Worm (Caenorhabditis elegans) whole organism, late embryonic: ENCODE measurements around the gene T16G1.13.

ENCODE experiments used
- C08G9.2 ChIP-seq: sonication (generic microtip); optimal IDR thresholded peaks from 2 replicates; lab custom pipeline; 2016; ENCODE audit warnings: mild to moderate bottlenecking, missing genetic modification characterization, moderate library complexity, missing compliant biosample characterization
- ama-1 ChIP-seq: fragments of 150-350 bp; optimal IDR thresholded peaks from 2 replicates; lab custom pipeline; 2014
- hlh-30 ChIP-seq: sonication (generic microtip); optimal IDR thresholded peaks from 2 replicates; lab custom pipeline; 2017; ENCODE audit warnings: antibody characterized with exemption, missing genetic modification characterization, missing compliant biosample characterization; ENCODE audit not compliant: insufficient read depth
- nhr-11 ChIP-seq: fragments of 150-350 bp; optimal IDR thresholded peaks from 2 replicates; lab custom pipeline; 2014; ENCODE audit warnings: missing biosample characterization, missing genetic modification characterization
- sdc-2 ChIP-seq: sonication (generic microtip); optimal IDR thresholded peaks from 2 replicates; lab custom pipeline; 2016; ENCODE audit warnings: missing genotype, missing genetic modification characterization, missing compliant biosample characterization
- unc-42 ChIP-seq: sonication (generic microtip); optimal IDR thresholded peaks from 2 replicates; lab custom pipeline; 2016; ENCODE audit warnings: missing genotype, missing genetic modification characterization, missing compliant biosample characterization
- unc-55 ChIP-seq: sonication (generic microtip); optimal IDR thresholded peaks from 2 replicates; lab custom pipeline; 2017; ENCODE audit warnings: missing biosample characterization, missing genetic modification reagents, missing genetic modification characterization

ce11 chrV:12939434-12939833 lies 10.3 kb upstream of the T16G1.13 start, which contains the start of gene T16G1.5:
- TF ChIP-seq ama-1 (no peak), sdc-2 (no peak), unc-55 (GFP tag; lab: Kevin White, UChicago) (no peak), unc-42 (tag; lab: Kevin White, UChicago) (no peak), C08G9.2 (no peak), hlh-30 (no peak), nhr-11 (tag; lab: Kevin White, UChicago) (no peak)
